Fruit fly (Drosophila melanogaster): ENCODE measurements around the gene CG13051.

The CG13051 gene

DNA sequence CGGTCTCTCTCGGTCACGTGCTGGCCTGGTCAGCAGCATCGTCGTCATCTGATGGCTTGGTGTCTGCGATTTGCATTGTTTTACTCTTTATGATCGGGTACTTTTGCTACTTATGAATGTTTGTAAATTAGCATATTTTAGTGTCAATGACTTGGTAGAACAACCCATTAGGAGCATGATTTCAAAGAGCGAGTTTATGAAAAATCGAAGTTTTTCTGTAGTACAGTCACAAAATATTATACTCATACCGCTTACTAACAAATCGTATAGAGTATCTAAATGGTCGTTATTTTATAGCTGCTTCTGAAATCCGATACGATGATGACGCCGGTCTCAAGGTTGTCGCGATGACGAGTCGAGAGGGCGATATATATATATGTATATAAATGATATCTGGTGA lies 21.4 kb upstream of the CG13051 start (continued):
- peak; percentile 42 for TF ChIP-seq HLH106 (tag; optimal IDR thresholded peaks at IDR 0.05)
- TF ChIP-seq Abd-B (GFP tag; optimal IDR thresholded peaks at IDR 0.05) = no peak

DNA sequence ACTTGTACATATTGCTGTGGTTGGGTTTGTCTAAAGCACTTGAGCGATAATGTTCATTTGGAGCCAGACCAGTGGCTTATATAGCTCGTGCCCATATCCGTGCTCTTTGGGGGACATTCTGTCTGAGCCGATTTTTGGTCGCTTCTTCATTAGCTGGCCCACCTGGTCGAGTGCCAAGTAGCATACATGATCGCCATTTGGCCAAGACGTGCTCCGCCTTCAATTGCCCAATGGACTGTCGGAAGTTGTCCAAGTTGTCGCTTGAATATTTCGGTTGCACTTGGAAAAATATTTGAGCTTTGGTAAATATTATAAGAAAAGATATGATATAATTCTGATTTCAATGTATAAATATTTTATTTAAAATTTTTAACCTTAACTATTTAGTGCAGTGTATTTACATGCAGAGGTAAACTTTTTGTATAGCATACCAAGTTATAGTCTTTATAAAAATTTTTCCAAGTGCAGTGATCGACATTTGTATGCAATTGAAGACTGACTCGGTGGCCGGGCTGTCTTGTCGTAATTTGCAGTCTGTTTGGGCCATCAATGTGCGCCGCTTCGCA lies 20.5 kb upstream of the CG13051 start, which contains the start of gene CG13047:
TSS of gene CG13047 (minus strand) at position 51 of the 566 bp plus-strand sequence.
- TF ChIP-seq Hr83 (GFP tag; optimal IDR thresholded peaks at IDR 0.05; ENCODE audit: poor library complexity, severe bottlenecking) = no peak
- no peak for TF ChIP-seq Sp1 (GFP tag; optimal IDR thresholded peaks at IDR 0.05)

DNA sequence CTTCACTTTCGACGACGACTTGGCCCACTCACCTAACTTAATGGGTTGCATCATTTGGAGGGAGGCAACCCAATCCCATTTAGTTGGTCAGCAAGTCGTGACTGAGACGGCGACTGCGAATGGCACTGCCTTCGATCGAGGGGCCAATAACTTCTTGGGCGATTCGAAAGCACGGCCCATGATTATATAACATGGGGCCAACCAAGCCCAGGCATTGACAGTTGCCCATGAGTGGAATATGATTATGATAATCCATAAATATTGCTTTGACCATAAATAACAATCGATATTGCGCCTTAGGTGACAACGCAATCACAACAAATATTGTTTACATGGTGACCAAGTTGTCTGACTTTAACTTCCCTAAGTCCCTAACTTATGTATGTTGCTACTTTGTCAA lies 18.9 kb upstream of the CG13051 start, which contains the start of gene CG13048:
TSS of gene CG13048 (minus strand) at position 101 of the 400 bp plus-strand sequence.
- no peak for TF ChIP-seq Rel (GFP tag; optimal IDR thresholded peaks at IDR 0.05)
- TF ChIP-seq Rel (tag; optimal IDR thresholded peaks at IDR 0.05) = no peak
- no peak for TF ChIP-seq dmrt93B (GFP tag; optimal IDR thresholded peaks at IDR 0.05)
- no peak for TF ChIP-seq Dfd (GFP tag; optimal IDR thresholded peaks at IDR 0.05)

- peak; percentile 80 for TF ChIP-seq Dfd (GFP tag; optimal IDR thresholded peaks at IDR 0.05)
- no peak for TF ChIP-seq Abd-B (GFP tag; optimal IDR thresholded peaks at IDR 0.05)
- no peak for TF ChIP-seq Sp1 (GFP tag; optimal IDR thresholded peaks at IDR 0.05)
- TF ChIP-seq Dif (GFP tag; optimal IDR thresholded peaks at IDR 0.05; ENCODE audit: partially characterized antibody) = no peak
Observed at dm6 chr3L:16281880-16282556, 17.1 kb upstream of the CG13051 start, which contains the start of gene CG13049. Gene CG13049, minus strand, starts transcription at chr3L:16281930.

- TF ChIP-seq Hr78 (GFP tag; optimal IDR thresholded peaks at IDR 0.05) = no peak
- peak; percentile 70 for TF ChIP-seq Vsx2 (GFP tag; optimal IDR thresholded peaks at IDR 0.05; ENCODE audit: partially characterized antibody)
Observed at dm6 chr3L:16279987-16280454, 15.1 kb upstream of the CG13051 start, which contains the start of gene CG13064. Gene CG13064, plus strand, starts transcription at chr3L:16280404.

dm6 chr3L:16279171-16279570 lies 14.3 kb upstream of the CG13051 start, which contains the start of gene CG13050:
Gene CG13050, minus strand, starts transcription at chr3L:16279271.
- TF ChIP-seq Vsx2 (GFP tag; optimal IDR thresholded peaks at IDR 0.05; ENCODE audit: partially characterized antibody) = no peak
- TF ChIP-seq lola (GFP tag; optimal IDR thresholded peaks at IDR 0.05) = no peak
- no peak for TF ChIP-seq tai (GFP tag; optimal IDR thresholded peaks at IDR 0.05)
- no peak for TF ChIP-seq Hnf4 (GFP tag; optimal IDR thresholded peaks at IDR 0.05)
- no peak for TF ChIP-seq woc (GFP tag; optimal IDR thresholded peaks at IDR 0.05)
- TF ChIP-seq OdsH (GFP tag; optimal IDR thresholded peaks at IDR 0.05) = no peak

dm6 chr3L:16277135-16277534 lies 12.2 kb upstream of the CG13051 start, which contains the start of gene CG13065:
Gene CG13065, plus strand, starts transcription at chr3L:16277435.
- no peak for TF ChIP-seq ey (GFP tag; optimal IDR thresholded peaks at IDR 0.05)
- TF ChIP-seq dsf (GFP tag; optimal IDR thresholded peaks at IDR 0.05; ENCODE audit: borderline replicate concordance) = no peak
- no peak for TF ChIP-seq jim (GFP tag; optimal IDR thresholded peaks at IDR 0.05)
- TF ChIP-seq dmrt93B (GFP tag; optimal IDR thresholded peaks at IDR 0.05) = no peak
- TF ChIP-seq Dfd (GFP tag; optimal IDR thresholded peaks at IDR 0.05) = no peak
- no peak for TF ChIP-seq usp (GFP tag; optimal IDR thresholded peaks at IDR 0.05)
- no peak for TF ChIP-seq foxo (GFP tag; optimal IDR thresholded peaks at IDR 0.05)
- TF ChIP-seq Myc (optimal IDR thresholded peaks at IDR 0.05) = no peak
- TF ChIP-seq Sp1 (GFP tag; optimal IDR thresholded peaks at IDR 0.05) = no peak
- TF ChIP-seq CG9705 (GFP tag; optimal IDR thresholded peaks at IDR 0.05) = no peak
- TF ChIP-seq br (GFP tag; optimal IDR thresholded peaks at IDR 0.05) = no peak
- TF ChIP-seq sage (GFP tag; optimal IDR thresholded peaks at IDR 0.05) = no peak
- no peak for TF ChIP-seq woc (GFP tag; optimal IDR thresholded peaks at IDR 0.05)
- TF ChIP-seq Abd-B (GFP tag; optimal IDR thresholded peaks at IDR 0.05) = no peak
- no peak for TF ChIP-seq h (GFP tag; optimal IDR thresholded peaks at IDR 0.05)
- no peak for TF ChIP-seq Vsx2 (GFP tag; optimal IDR thresholded peaks at IDR 0.05; ENCODE audit: partially characterized antibody)
- no peak for TF ChIP-seq GATAd (GFP tag; optimal IDR thresholded peaks at IDR 0.05)
